Worm (Caenorhabditis elegans) whole organism, L1 larva: Measurements from ENCODE around the gene npp-3.

Source experiments
- C04F5.9 ChIP-seq: sonication (generic microtip); optimal IDR thresholded peaks from 2 replicates; lab custom pipeline; 2016; ENCODE audit warnings: missing genetic modification characterization, missing compliant biosample characterization
- F16B12.6 ChIP-seq: fragments of 150-350 bp; optimal IDR thresholded peaks from 2 replicates; lab custom pipeline; 2014; ENCODE audit warnings: missing biosample characterization, missing genetic modification characterization
- Y116A8C.19 ChIP-seq: sonication (generic microtip); optimal IDR thresholded peaks from 2 replicates; lab custom pipeline; 2016; ENCODE audit warnings: missing compliant biosample characterization, missing genetic modification characterization, borderline replicate concordance
- aha-1 ChIP-seq: fragments of 150-350 bp; optimal IDR thresholded peaks from 2 replicates; lab custom pipeline; 2014; ENCODE audit warnings: missing biosample characterization, missing genetic modification characterization
- alr-1 ChIP-seq: fragments of 200-800 bp; sonication (Bioruptor generic); optimal IDR thresholded peaks from 2 replicates; lab custom pipeline; 2018; ENCODE audit warnings: borderline replicate concordance, mild to moderate bottlenecking, missing genetic modification characterization, missing compliant biosample characterization
- blmp-1 ChIP-seq: fragments of 150-350 bp; optimal IDR thresholded peaks from 2 replicates; lab custom pipeline; 2014; ENCODE audit warnings: missing biosample characterization, missing genetic modification characterization
- ceh-88 ChIP-seq: fragments of 200-800 bp; sonication (Bioruptor generic); IDR thresholded peaks from 2 replicates; pipeline ENCODE4 v1.3.6; 2022; ENCODE audit warnings: missing genetic modification characterization, missing compliant biosample characterization
- ceh-90 ChIP-seq: sonication (generic microtip); optimal IDR thresholded peaks from 2 replicates; lab custom pipeline; 2016; ENCODE audit warnings: missing genetic modification characterization, missing compliant biosample characterization
- ces-1 ChIP-seq: fragments of 150-350 bp; optimal IDR thresholded peaks from 2 replicates; lab custom pipeline; 2014; ENCODE audit warnings: missing biosample characterization, missing genetic modification reagents, missing genetic modification characterization
- dpl-1 ChIP-seq, 3 experiments: fragments of 150-350 bp in 2 of 3; sonication (generic microtip) in 1 of 3; optimal IDR thresholded peaks; 2 replicates each; lab custom pipeline; 2014 to 2017; ENCODE audit warnings: missing biosample characterization in 3 of 3, missing genetic modification characterization in 3 of 3, missing genetic modification reagents in 3 of 3
- dsc-1 ChIP-seq: sonication (generic microtip); optimal IDR thresholded peaks from 2 replicates; lab custom pipeline; 2016; ENCODE audit warnings: mild to moderate bottlenecking, missing genetic modification characterization, missing compliant biosample characterization
- egl-13 ChIP-seq: sonication (generic microtip); optimal IDR thresholded peaks from 2 replicates; lab custom pipeline; 2016; ENCODE audit warnings: missing genotype, missing genetic modification reagents, missing genetic modification characterization, missing compliant biosample characterization
- elt-2 ChIP-seq: sonication (generic microtip); optimal IDR thresholded peaks from 2 replicates; lab custom pipeline; 2016; ENCODE audit warnings: missing genetic modification characterization, mild to moderate bottlenecking, inconsistent platforms, missing compliant biosample characterization, missing genetic modification reagents
- elt-3 ChIP-seq, 6 experiments: fragments of 150-350 bp in 1 of 6; sonication (generic microtip); optimal IDR thresholded peaks; 2 replicates each; lab custom pipeline; 2017 to 2018; ENCODE audit warnings: missing biosample characterization in 6 of 6, missing genetic modification characterization in 6 of 6, inconsistent platforms in 1 of 6
- ets-5 ChIP-seq: fragments of 200-800 bp; sonication (Bioruptor generic); IDR thresholded peaks from 2 replicates; pipeline ENCODE4 v1.3.6; 2022; ENCODE audit warnings: missing genetic modification characterization, missing compliant biosample characterization
- fkh-10 ChIP-seq: sonication (generic microtip); optimal IDR thresholded peaks from 2 replicates; lab custom pipeline; 2017; ENCODE audit warnings: missing biosample characterization, missing genetic modification reagents, missing genetic modification characterization
- fkh-4 ChIP-seq: sonication (generic microtip); optimal IDR thresholded peaks from 2 replicates; lab custom pipeline; 2016; ENCODE audit warnings: missing compliant biosample characterization, missing genetic modification characterization, borderline replicate concordance
- fkh-8 ChIP-seq: sonication (generic microtip); optimal IDR thresholded peaks from 2 replicates; lab custom pipeline; 2016; ENCODE audit warnings: mild to moderate bottlenecking, missing genetic modification characterization, missing compliant biosample characterization
- fos-1 ChIP-seq: fragments of 150-350 bp; optimal IDR thresholded peaks from 2 replicates; lab custom pipeline; 2014; ENCODE audit warnings: missing biosample characterization, missing genetic modification characterization
- grh-1 ChIP-seq: fragments of 200-800 bp; sonication (Bioruptor generic); IDR thresholded peaks from 2 replicates; pipeline ENCODE4 v1.3.6; 2022; ENCODE audit warnings: missing genetic modification reagents, missing genetic modification characterization, missing compliant biosample characterization
- hpl-2 ChIP-seq: fragments of 150-350 bp; optimal IDR thresholded peaks from 2 replicates; lab custom pipeline; 2014; ENCODE audit warnings: missing biosample characterization, missing genetic modification reagents, missing genetic modification characterization
- irx-1 ChIP-seq: sonication (generic microtip); optimal IDR thresholded peaks from 2 replicates; lab custom pipeline; 2016; ENCODE audit warnings: missing genetic modification characterization, missing compliant biosample characterization
- isw-1 ChIP-seq: fragments of 200-800 bp; sonication (Bioruptor generic); IDR thresholded peaks from 2 replicates; pipeline ENCODE4 v1.3.6; 2022; ENCODE audit warnings: missing genetic modification characterization, missing compliant biosample characterization
- jun-1 ChIP-seq: fragments of 150-350 bp; optimal IDR thresholded peaks from 2 replicates; lab custom pipeline; 2014; ENCODE audit warnings: missing biosample characterization, missing genetic modification reagents, missing genetic modification characterization
- lin-14 ChIP-seq: fragments of 200-800 bp; sonication (Bioruptor generic); optimal IDR thresholded peaks from 2 replicates; lab custom pipeline; 2018; ENCODE audit warnings: mild to moderate bottlenecking, missing genetic modification characterization, moderate library complexity, missing compliant biosample characterization
- lin-15B ChIP-seq: fragments of 150-350 bp; sonication (generic microtip); optimal IDR thresholded peaks from 3 replicates; lab custom pipeline; 2014; ENCODE audit warnings: missing biosample characterization, missing genetic modification characterization
- lin-35 ChIP-seq, 2 experiments: fragments of 150-350 bp; optimal IDR thresholded peaks; 2 replicates each; lab custom pipeline; 2014; ENCODE audit warnings: missing biosample characterization in 2 of 2, missing genetic modification characterization in 2 of 2, missing genetic modification reagents in 2 of 2
- lir-3 ChIP-seq: sonication (generic microtip); optimal IDR thresholded peaks from 2 replicates; lab custom pipeline; 2016; ENCODE audit warnings: mild to moderate bottlenecking, missing genetic modification characterization, moderate library complexity, missing compliant biosample characterization; ENCODE audit not compliant: poor library complexity
- mab-9 ChIP-seq: fragments of 200-800 bp; sonication (Bioruptor generic); IDR thresholded peaks from 2 replicates; pipeline ENCODE4 v1.3.6; 2022; ENCODE audit warnings: missing genetic modification reagents, missing genetic modification characterization, missing compliant biosample characterization
- mdl-1 ChIP-seq, 2 experiments: fragments of 150-350 bp; optimal IDR thresholded peaks; 2 replicates each; lab custom pipeline; 2014 to 2017; ENCODE audit warnings: missing biosample characterization in 2 of 2, missing genetic modification characterization in 2 of 2, inconsistent platforms in 1 of 2
- mef-2 ChIP-seq: fragments of 150-350 bp; optimal IDR thresholded peaks from 2 replicates; lab custom pipeline; 2014; ENCODE audit warnings: missing biosample characterization, missing genetic modification characterization
- mep-1 ChIP-seq: fragments of 150-350 bp; optimal IDR thresholded peaks from 2 replicates; lab custom pipeline; 2014; ENCODE audit warnings: missing biosample characterization, missing genetic modification characterization
- nhr-12 ChIP-seq: sonication (generic microtip); optimal IDR thresholded peaks from 2 replicates; lab custom pipeline; 2017; ENCODE audit warnings: missing biosample characterization, missing genetic modification characterization
- nhr-20 ChIP-seq: sonication (generic microtip); optimal IDR thresholded peaks from 2 replicates; lab custom pipeline; 2016; ENCODE audit warnings: mild to moderate bottlenecking, missing genetic modification characterization, missing compliant biosample characterization
- nhr-237 ChIP-seq: fragments of 150-350 bp; optimal IDR thresholded peaks from 2 replicates; lab custom pipeline; 2014; ENCODE audit warnings: missing biosample characterization, missing genetic modification characterization
- nhr-47 ChIP-seq: sonication (generic microtip); optimal IDR thresholded peaks from 2 replicates; lab custom pipeline; 2016; ENCODE audit warnings: mild to moderate bottlenecking, missing genetic modification characterization, moderate library complexity, missing compliant biosample characterization
- nhr-84 ChIP-seq: sonication (generic microtip); optimal IDR thresholded peaks from 2 replicates; lab custom pipeline; 2017; ENCODE audit warnings: missing biosample characterization, missing genetic modification characterization
- nhr-90 ChIP-seq: sonication (generic microtip); optimal IDR thresholded peaks from 2 replicates; lab custom pipeline; 2016; ENCODE audit warnings: mild to moderate bottlenecking, missing genetic modification characterization, missing compliant biosample characterization; ENCODE audit not compliant: poor library complexity
- pag-3 ChIP-seq: sonication (generic microtip); optimal IDR thresholded peaks from 2 replicates; lab custom pipeline; 2017; ENCODE audit warnings: missing genetic modification characterization, mild to moderate bottlenecking, missing compliant biosample characterization, antibody characterized with exemption, borderline replicate concordance; ENCODE audit not compliant: insufficient read depth
- pqm-1 ChIP-seq: sonication (generic microtip); optimal IDR thresholded peaks from 3 replicates; lab custom pipeline; 2017; ENCODE audit warnings: missing biosample characterization, missing genetic modification characterization
- skn-1 ChIP-seq: fragments of 150-350 bp; optimal IDR thresholded peaks from 2 replicates; lab custom pipeline; 2014; ENCODE audit warnings: missing biosample characterization, missing genetic modification characterization
- snpc-4 ChIP-seq: fragments of 150-350 bp; optimal IDR thresholded peaks from 2 replicates; lab custom pipeline; 2014; ENCODE audit warnings: missing biosample characterization, missing genetic modification characterization
- snu-23 ChIP-seq: sonication (generic microtip); optimal IDR thresholded peaks from 2 replicates; lab custom pipeline; 2016; ENCODE audit warnings: missing genetic modification characterization, missing compliant biosample characterization
- sptf-1 ChIP-seq: fragments of 150-350 bp; optimal IDR thresholded peaks from 2 replicates; lab custom pipeline; 2014; ENCODE audit warnings: missing biosample characterization, missing genetic modification characterization
- sup-37 ChIP-seq: fragments of 200-800 bp; sonication (Bioruptor generic); optimal IDR thresholded peaks from 2 replicates; lab custom pipeline; 2018; ENCODE audit warnings: mild to moderate bottlenecking, missing genetic modification characterization, missing compliant biosample characterization
- swsn-7 ChIP-seq: sonication (generic microtip); optimal IDR thresholded peaks from 2 replicates; lab custom pipeline; 2016; ENCODE audit warnings: missing genetic modification characterization, missing compliant biosample characterization
- unc-130 ChIP-seq: fragments of 150-350 bp; optimal IDR thresholded peaks from 2 replicates; lab custom pipeline; 2017; ENCODE audit warnings: missing biosample characterization, missing genetic modification characterization, inconsistent platforms
- unc-30 ChIP-seq: sonication (generic microtip); optimal IDR thresholded peaks from 2 replicates; lab custom pipeline; 2017; ENCODE audit warnings: missing biosample characterization, missing genetic modification characterization
- unc-86 ChIP-seq: sonication (generic microtip); optimal IDR thresholded peaks from 2 replicates; lab custom pipeline; 2016; ENCODE audit warnings: missing genetic modification characterization, missing compliant biosample characterization
- unc-98 ChIP-seq: fragments of 200-800 bp; sonication (Bioruptor generic); IDR thresholded peaks from 2 replicates; pipeline ENCODE4 v1.3.6; 2022; ENCODE audit warnings: missing genetic modification characterization, missing compliant biosample characterization
- vab-15 ChIP-seq: sonication (generic microtip); optimal IDR thresholded peaks from 2 replicates; lab custom pipeline; 2017; ENCODE audit warnings: missing genotype, mild to moderate bottlenecking, missing genetic modification characterization, missing compliant biosample characterization
- zag-1 ChIP-seq: fragments of 150-350 bp; optimal IDR thresholded peaks from 2 replicates; lab custom pipeline; 2014; ENCODE audit warnings: missing biosample characterization, missing genetic modification characterization
- zip-4 ChIP-seq: fragments of 200-800 bp; sonication (Bioruptor generic); optimal IDR thresholded peaks from 2 replicates; lab custom pipeline; 2018; ENCODE audit warnings: mild to moderate bottlenecking, missing genetic modification characterization, moderate library complexity, missing compliant biosample characterization
- ztf-4 ChIP-seq: fragments of 150-350 bp; optimal IDR thresholded peaks from 2 replicates; lab custom pipeline; 2014; ENCODE audit warnings: missing biosample characterization, missing genetic modification characterization

npp-3 gene

ce11 chrII:11838353-11838752 lies 36.2 kb downstream of the npp-3 start (continued):
- TF ChIP-seq sup-37 (GFP tag; lab: Kevin White, UChicago) (no peak), egl-13 (tag; lab: Kevin White, UChicago) (no peak), blmp-1 (tag; lab: Kevin White, UChicago) (peak; percentile 47), F16B12.6 (no peak), vab-15 (tag; lab: Kevin White, UChicago) (no peak), jun-1 (no peak), mep-1 (tag; lab: Kevin White, UChicago) (no peak), isw-1 (GFP tag; lab: Robert Waterston, UW) (no peak), elt-2 (tag; lab: Kevin White, UChicago) (no peak), ceh-90 (tag; lab: Kevin White, UChicago) (no peak), aha-1 (tag; lab: Kevin White, UChicago) (no peak), nhr-47 (tag; lab: Kevin White, UChicago) (peak; percentile 25), ces-1 (GFP tag; lab: Kevin White, UChicago) (no peak), grh-1 (GFP tag; lab: Robert Waterston, UW) (no peak), nhr-90 (tag; lab: Kevin White, UChicago) (peak; percentile 17), unc-98 (no peak), snu-23 (peak; percentile 13), irx-1 (tag; lab: Kevin White, UChicago) (no peak), skn-1 (no peak), unc-130 (no peak), ceh-88 (GFP tag; lab: Robert Waterston, UW) (no peak), lin-35 (GFP tag; optimal IDR thresholded peaks at IDR 0.05; lab: Kevin White, UChicago) (peak in 1 of 2 experiments; percentile 17), fkh-4 (tag; lab: Kevin White, UChicago) (no peak), snpc-4 (tag; lab: Kevin White, UChicago) (no peak), sptf-1 (tag; lab: Kevin White, UChicago) (no peak), pag-3 (tag; lab: Kevin White, UChicago) (no peak), ets-5 (GFP tag; lab: Robert Waterston, UW) (no peak), ztf-4 (tag; lab: Kevin White, UChicago) (no peak), mdl-1 (tag; optimal IDR thresholded peaks at IDR 0.05; lab: Kevin White, UChicago) (no peak), swsn-7 (no peak), C04F5.9 (tag; lab: Kevin White, UChicago) (no peak), nhr-84 (tag; lab: Kevin White, UChicago) (no peak), mef-2 (no peak), lin-15B (tag; lab: Kevin White, UChicago) (no peak), fkh-10 (GFP tag; lab: Kevin White, UChicago) (no peak), nhr-237 (no peak), lir-3 (tag; lab: Kevin White, UChicago) (no peak), alr-1 (tag; lab: Kevin White, UChicago) (no peak), dsc-1 (tag; lab: Kevin White, UChicago) (no peak), nhr-12 (tag; lab: Kevin White, UChicago) (no peak), hpl-2 (GFP tag; lab: Kevin White, UChicago) (no peak), elt-3 (tag; optimal IDR thresholded peaks at IDR 0.05; lab: Kevin White, UChicago) (peak in 4 of 6 experiments; percentile 66 to 93 (median 67)), unc-30 (tag; lab: Kevin White, UChicago) (no peak), lin-14 (peak; percentile 80), zag-1 (no peak), dpl-1 (GFP tag; optimal IDR thresholded peaks at IDR 0.05; lab: Kevin White, UChicago) (no peak), fkh-8 (tag; lab: Kevin White, UChicago) (no peak), Y116A8C.19 (tag; lab: Kevin White, UChicago) (no peak), fos-1 (tag; lab: Kevin White, UChicago) (no peak), pqm-1 (tag; lab: Kevin White, UChicago) (no peak), mab-9 (GFP tag; lab: Robert Waterston, UW) (no peak), unc-86 (tag; lab: Kevin White, UChicago) (no peak), nhr-20 (tag; lab: Kevin White, UChicago) (peak; percentile 81), zip-4 (no peak)
